Worm (Caenorhabditis elegans) whole organism, L3 larva: ENCODE results near the gene F38A5.2.
A peak's percentile ranks its signal among the peaks of the same experiment; 100 is the strongest.

Source experiments
- R02D3.7 ChIP-seq: fragments of 150-350 bp; optimal IDR thresholded peaks from 2 replicates; lab custom pipeline; 2014; ENCODE audit warnings: missing biosample characterization, missing genetic modification characterization
- ZK546.5 ChIP-seq: sonication (generic microtip); optimal IDR thresholded peaks from 2 replicates; lab custom pipeline; 2017; ENCODE audit warnings: missing biosample characterization, missing genetic modification characterization
- aly-2 ChIP-seq: fragments of 150-350 bp; optimal IDR thresholded peaks from 2 replicates; lab custom pipeline; 2014; ENCODE audit warnings: missing biosample characterization, missing genetic modification characterization
- ama-1 ChIP-seq: fragments of 150-350 bp; optimal IDR thresholded peaks from 2 replicates; lab custom pipeline; 2018
- ceh-16 ChIP-seq: sonication (generic microtip); optimal IDR thresholded peaks from 2 replicates; lab custom pipeline; 2017; ENCODE audit warnings: missing biosample characterization, missing genetic modification characterization
- ceh-28 ChIP-seq: fragments of 150-350 bp; optimal IDR thresholded peaks from 2 replicates; lab custom pipeline; 2014; ENCODE audit warnings: missing biosample characterization, missing genetic modification reagents, missing genetic modification characterization
- ceh-82 ChIP-seq: fragments of 150-350 bp; optimal IDR thresholded peaks from 2 replicates; lab custom pipeline; 2014; ENCODE audit warnings: missing biosample characterization, missing genetic modification characterization
- ceh-9 ChIP-seq: sonication (generic microtip); optimal IDR thresholded peaks from 2 replicates; lab custom pipeline; 2018; ENCODE audit warnings: missing biosample characterization, missing genetic modification characterization
- daf-12 ChIP-seq: fragments of 150-350 bp; optimal IDR thresholded peaks from 2 replicates; lab custom pipeline; 2014; ENCODE audit warnings: missing biosample characterization, missing genetic modification reagents, missing genetic modification characterization
- egl-27 ChIP-seq: sonication (generic microtip); optimal IDR thresholded peaks from 4 replicates; lab custom pipeline; 2017; ENCODE audit warnings: missing biosample characterization, missing genetic modification reagents, missing genetic modification characterization
- egl-5 ChIP-seq: fragments of 150-350 bp; optimal IDR thresholded peaks from 2 replicates; lab custom pipeline; 2017; ENCODE audit warnings: missing biosample characterization, missing genetic modification reagents, missing genetic modification characterization, inconsistent platforms
- elt-2 ChIP-seq: sonication (generic microtip); optimal IDR thresholded peaks from 2 replicates; lab custom pipeline; 2016; ENCODE audit warnings: missing genetic modification reagents, mild to moderate bottlenecking, missing genetic modification characterization, missing compliant biosample characterization
- elt-3 ChIP-seq, 3 experiments: fragments of 150-350 bp in 1 of 3; sonication (generic microtip) in 2 of 3; optimal IDR thresholded peaks; 2 replicates in 2 of 3; 4 replicates in 1 of 3; lab custom pipeline; 2014 to 2017; ENCODE audit warnings: missing biosample characterization in 3 of 3, missing genetic modification characterization in 3 of 3
- eor-1 ChIP-seq, 2 experiments: fragments of 150-350 bp; optimal IDR thresholded peaks; 2 replicates each; lab custom pipeline; 2014 to 2018; ENCODE audit warnings: missing biosample characterization in 2 of 2, missing genetic modification characterization in 2 of 2
- fkh-10 ChIP-seq: sonication (generic microtip); optimal IDR thresholded peaks from 2 replicates; lab custom pipeline; 2017; ENCODE audit warnings: missing biosample characterization, missing genetic modification reagents, missing genetic modification characterization
- fkh-2 ChIP-seq: fragments of 150-350 bp; optimal IDR thresholded peaks from 2 replicates; lab custom pipeline; 2014; ENCODE audit warnings: missing biosample characterization, missing genetic modification reagents, missing genetic modification characterization
- fos-1 ChIP-seq: fragments of 150-350 bp; optimal IDR thresholded peaks from 2 replicates; lab custom pipeline; 2014; ENCODE audit warnings: missing biosample characterization, missing genetic modification characterization
- hmg-11 ChIP-seq: sonication (generic microtip); optimal IDR thresholded peaks from 2 replicates; lab custom pipeline; 2016; ENCODE audit warnings: missing genetic modification characterization, missing compliant biosample characterization
- jun-1 ChIP-seq: fragments of 150-350 bp; optimal IDR thresholded peaks from 2 replicates; lab custom pipeline; 2014; ENCODE audit warnings: missing biosample characterization, missing genetic modification reagents, missing genetic modification characterization
- lin-15B ChIP-seq: fragments of 150-350 bp; optimal IDR thresholded peaks from 2 replicates; lab custom pipeline; 2014; ENCODE audit warnings: missing biosample characterization, missing genetic modification characterization
- lin-39 ChIP-seq: fragments of 150-350 bp; optimal IDR thresholded peaks from 2 replicates; lab custom pipeline; 2018; ENCODE audit warnings: missing biosample characterization, missing genetic modification reagents, missing genetic modification characterization
- lsy-12 ChIP-seq: sonication (generic microtip); optimal IDR thresholded peaks from 2 replicates; lab custom pipeline; 2016; ENCODE audit warnings: mild to moderate bottlenecking, missing genetic modification characterization, missing compliant biosample characterization
- mdl-1 ChIP-seq: fragments of 150-350 bp; optimal IDR thresholded peaks from 2 replicates; lab custom pipeline; 2014; ENCODE audit warnings: missing biosample characterization, missing genetic modification characterization
- mml-1 ChIP-seq: fragments of 150-350 bp; sonication (generic microtip); optimal IDR thresholded peaks from 3 replicates; lab custom pipeline; 2014; ENCODE audit warnings: missing biosample characterization, missing genetic modification characterization
- nfya-1 ChIP-seq: sonication (generic microtip); optimal IDR thresholded peaks from 2 replicates; lab custom pipeline; 2017; ENCODE audit warnings: missing genetic modification characterization, mild to moderate bottlenecking, missing compliant biosample characterization, antibody characterized with exemption, moderate library complexity; ENCODE audit not compliant: insufficient read depth
- nhr-11 ChIP-seq: fragments of 150-350 bp; optimal IDR thresholded peaks from 2 replicates; lab custom pipeline; 2014; ENCODE audit warnings: missing biosample characterization, missing genetic modification characterization
- nhr-12 ChIP-seq: fragments of 150-350 bp; optimal IDR thresholded peaks from 2 replicates; lab custom pipeline; 2014; ENCODE audit warnings: missing biosample characterization, missing genetic modification characterization
- nhr-23 ChIP-seq: fragments of 150-350 bp; optimal IDR thresholded peaks from 2 replicates; lab custom pipeline; 2014; ENCODE audit warnings: missing biosample characterization, missing genetic modification reagents, missing genetic modification characterization
- nhr-237 ChIP-seq: fragments of 150-350 bp; optimal IDR thresholded peaks from 2 replicates; lab custom pipeline; 2014; ENCODE audit warnings: missing biosample characterization, missing genetic modification characterization
- nhr-25 ChIP-seq: sonication (generic microtip); optimal IDR thresholded peaks from 2 replicates; lab custom pipeline; 2017; ENCODE audit warnings: missing biosample characterization, missing genetic modification characterization
- nhr-28 ChIP-seq: fragments of 150-350 bp; optimal IDR thresholded peaks from 2 replicates; lab custom pipeline; 2014; ENCODE audit warnings: missing biosample characterization, missing genetic modification characterization
- nhr-43 ChIP-seq: sonication (generic microtip); optimal IDR thresholded peaks from 2 replicates; lab custom pipeline; 2016; ENCODE audit warnings: mild to moderate bottlenecking, missing genetic modification characterization, missing compliant biosample characterization; ENCODE audit not compliant: poor library complexity, severe bottlenecking
- nhr-67 ChIP-seq: fragments of 150-350 bp; optimal IDR thresholded peaks from 2 replicates; lab custom pipeline; 2014; ENCODE audit warnings: missing biosample characterization, missing genetic modification characterization
- nhr-76 ChIP-seq: fragments of 150-350 bp; sonication (generic microtip); optimal IDR thresholded peaks from 5 replicates; lab custom pipeline; 2014; ENCODE audit warnings: missing biosample characterization, missing genetic modification characterization
- nhr-77 ChIP-seq: fragments of 150-350 bp; optimal IDR thresholded peaks from 2 replicates; lab custom pipeline; 2014; ENCODE audit warnings: missing biosample characterization, missing genetic modification characterization
- pha-4 ChIP-seq: fragments of 150-350 bp; optimal IDR thresholded peaks from 2 replicates; lab custom pipeline; 2014; ENCODE audit warnings: missing biosample characterization, missing genetic modification reagents, missing genetic modification characterization
- pqm-1 ChIP-seq: fragments of 150-350 bp; optimal IDR thresholded peaks from 2 replicates; lab custom pipeline; 2017; ENCODE audit warnings: missing biosample characterization, missing genetic modification characterization, inconsistent platforms
- sea-2 ChIP-seq: fragments of 150-350 bp; sonication (generic microtip); optimal IDR thresholded peaks from 4 replicates; lab custom pipeline; 2014; ENCODE audit warnings: missing biosample characterization, missing genetic modification reagents, missing genetic modification characterization
- skn-1 ChIP-seq: fragments of 150-350 bp; optimal IDR thresholded peaks from 2 replicates; lab custom pipeline; 2014; ENCODE audit warnings: missing biosample characterization, missing genetic modification characterization
- snpc-4 ChIP-seq: fragments of 150-350 bp; optimal IDR thresholded peaks from 2 replicates; lab custom pipeline; 2014; ENCODE audit warnings: missing biosample characterization, missing genetic modification characterization
- tbx-2 ChIP-seq: sonication (generic microtip); optimal IDR thresholded peaks from 2 replicates; lab custom pipeline; 2016; ENCODE audit warnings: mild to moderate bottlenecking, missing genetic modification characterization, missing compliant biosample characterization
- unc-39 ChIP-seq: sonication (generic microtip); optimal IDR thresholded peaks from 4 replicates; lab custom pipeline; 2017; ENCODE audit warnings: missing biosample characterization, missing genetic modification characterization
- unc-62 ChIP-seq: fragments of 150-350 bp; sonication (generic microtip); optimal IDR thresholded peaks from 4 replicates; lab custom pipeline; 2014; ENCODE audit warnings: missing biosample characterization, missing genetic modification reagents, missing genetic modification characterization
- zag-1 ChIP-seq: fragments of 150-350 bp; optimal IDR thresholded peaks from 2 replicates; lab custom pipeline; 2014; ENCODE audit warnings: missing biosample characterization, missing genetic modification characterization
- ztf-4 ChIP-seq: fragments of 150-350 bp; optimal IDR thresholded peaks from 2 replicates; lab custom pipeline; 2014; ENCODE audit warnings: missing biosample characterization, missing genetic modification characterization

Gene F38A5.2

DNA sequence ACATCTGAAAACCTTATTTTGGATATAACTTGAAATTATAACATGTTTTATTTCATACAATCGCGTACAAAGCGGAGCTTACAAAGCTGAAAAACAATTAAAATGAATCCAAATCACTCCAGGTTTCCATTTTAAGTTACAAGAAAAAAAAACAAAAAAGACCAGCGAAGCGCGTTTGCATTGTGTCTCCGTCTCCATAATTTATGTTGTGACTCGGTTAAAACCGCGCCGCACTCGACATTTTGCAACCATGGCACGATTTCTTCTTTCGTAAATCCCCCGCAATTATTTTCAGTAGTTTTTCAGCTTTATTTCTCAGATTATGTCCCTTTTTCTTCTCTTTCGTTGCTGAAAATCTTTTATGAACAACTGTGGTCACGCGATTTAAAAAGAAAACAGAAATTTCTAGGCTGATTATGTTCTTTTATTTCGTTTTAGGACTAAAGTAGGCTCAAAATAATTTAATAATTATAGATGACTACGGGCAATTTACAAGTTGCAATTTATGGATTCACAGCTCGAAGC lies at the start of gene F38A5.2, which contains the start of gene dnj-11:
TSS of gene F38A5.2 (minus strand) at position 4 of the 525 bp plus-strand sequence.
TSS of gene dnj-11 (plus strand) at position 475 of the 525 bp plus-strand sequence.
- TF ChIP-seq egl-5 (tag; lab: Kevin White, UChicago) (peak; percentile 71), hmg-11 (peak; percentile 76), lin-15B (tag; lab: Kevin White, UChicago) (peak; percentile 94), nhr-77 (no peak), lin-39 (tag; lab: Kevin White, UChicago) (peak; percentile 64), nhr-11 (tag; lab: Kevin White, UChicago) (no peak), snpc-4 (tag; lab: Kevin White, UChicago) (peak; percentile 82), ceh-16 (tag; lab: Kevin White, UChicago) (no peak), jun-1 (tag; lab: Kevin White, UChicago) (peak; percentile 34), ceh-28 (tag; lab: Kevin White, UChicago) (peak; percentile 18), nhr-43 (tag; lab: Kevin White, UChicago) (peak; percentile 69), elt-3 (tag; optimal IDR thresholded peaks at IDR 0.05; lab: Kevin White, UChicago) (no peak), lsy-12 (tag; lab: Kevin White, UChicago) (peak; percentile 27), fkh-10 (peak; percentile 44), pha-4 (peak; percentile 97), fkh-2 (tag; lab: Kevin White, UChicago) (no peak), ZK546.5 (tag; lab: Kevin White, UChicago) (no peak), nhr-25 (peak; percentile 89), nhr-23 (tag; lab: Kevin White, UChicago) (peak; percentile 85), R02D3.7 (peak; percentile 68), skn-1 (tag; lab: Kevin White, UChicago) (peak; percentile 83), nfya-1 (peak; percentile 86), pqm-1 (tag; lab: Kevin White, UChicago) (peak; percentile 62), mml-1 (tag; lab: Kevin White, UChicago) (no peak), elt-2 (peak; percentile 28), unc-62 (GFP tag; lab: Kevin White, UChicago) (no peak)

DNA sequence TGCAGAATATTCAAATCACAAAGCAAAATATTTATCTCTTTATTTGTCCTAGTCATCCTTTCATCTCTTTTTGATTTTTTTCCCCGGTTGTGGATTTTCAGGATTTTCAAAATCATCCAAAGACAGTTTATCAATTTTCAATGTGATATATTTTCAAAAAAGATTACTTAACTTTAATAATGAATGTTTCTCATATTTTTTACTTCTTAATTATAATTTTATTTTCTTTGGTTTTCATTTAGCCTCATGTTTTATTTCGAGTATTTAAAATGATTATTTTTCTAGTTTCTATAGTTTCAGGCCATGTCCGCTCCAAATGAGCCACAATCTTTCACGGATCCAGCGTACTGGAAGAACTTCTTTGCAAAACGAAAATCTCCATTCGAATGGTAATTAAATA lies 49.6 kb upstream of the F38A5.2 start, which contains the start of gene metl-13:
TSS of gene metl-13 (plus strand) at position 301 of the 400 bp plus-strand sequence.
- TF ChIP-seq egl-27 = no peak

DNA sequence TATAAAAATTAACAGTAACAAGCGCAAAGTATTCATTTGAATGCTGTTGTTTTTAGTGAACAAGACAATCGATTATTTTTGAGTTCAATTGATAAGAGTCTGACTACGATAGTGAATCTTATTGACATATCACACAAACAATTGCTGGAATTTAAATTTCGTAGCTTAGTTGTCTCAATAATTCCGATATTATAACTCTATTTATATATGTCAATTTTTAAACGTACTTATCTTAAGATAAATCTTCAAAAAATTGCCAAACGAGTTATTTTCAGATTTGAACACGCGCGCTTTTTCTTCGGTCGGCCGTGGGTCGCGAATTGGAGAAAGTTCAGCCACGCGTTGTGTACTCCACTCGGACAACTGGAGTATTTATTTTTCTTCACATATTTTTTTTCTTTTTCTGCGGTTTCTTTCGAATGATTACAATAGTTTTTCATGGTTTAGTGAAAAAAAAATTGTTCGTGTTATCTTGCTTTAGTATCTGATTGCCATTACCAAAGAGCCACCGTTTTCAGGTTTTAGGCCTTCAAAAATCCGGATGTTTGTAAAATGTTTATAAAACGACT lies 46.6 kb upstream of the F38A5.2 start, which contains the start of the genes cest-5.1 and C01B10.9:
TSS of gene cest-5.1 (minus strand) at position 51 of the 569 bp plus-strand sequence.
TSS of gene C01B10.9 (plus strand) at position 519 of the 569 bp plus-strand sequence.
- TF ChIP-seq pha-4 (peak; percentile 78), egl-27 (no peak), daf-12 (tag; lab: Kevin White, UChicago) (no peak), fkh-10 (no peak), ceh-82 (tag; lab: Kevin White, UChicago) (no peak), nhr-76 (tag; lab: Kevin White, UChicago) (no peak), nhr-25 (no peak), pqm-1 (tag; lab: Kevin White, UChicago) (peak; percentile 18), nhr-28 (tag; lab: Kevin White, UChicago) (no peak), tbx-2 (tag; lab: Kevin White, UChicago) (no peak), skn-1 (tag; lab: Kevin White, UChicago) (no peak), R02D3.7 (peak; percentile 53), nhr-237 (no peak), fkh-2 (tag; lab: Kevin White, UChicago) (no peak), nhr-43 (tag; lab: Kevin White, UChicago) (peak; percentile 91), nhr-12 (no peak), fos-1 (tag; lab: Kevin White, UChicago) (no peak), ceh-9 (no peak), elt-2 (peak; percentile 49), sea-2 (GFP tag; lab: Kevin White, UChicago) (no peak), nhr-77 (no peak), nhr-11 (tag; lab: Kevin White, UChicago) (no peak), snpc-4 (tag; lab: Kevin White, UChicago) (peak; percentile 31), ztf-4 (tag; lab: Kevin White, UChicago) (no peak), mml-1 (tag; lab: Kevin White, UChicago) (no peak), ZK546.5 (tag; lab: Kevin White, UChicago) (no peak), ama-1 (lab: Kevin White, UChicago) (no peak), egl-5 (tag; lab: Kevin White, UChicago) (no peak), hmg-11 (peak; percentile 25), eor-1 (tag; optimal IDR thresholded peaks at IDR 0.05; lab: Kevin White, UChicago) (no peak), nhr-23 (tag; lab: Kevin White, UChicago) (no peak), lin-39 (tag; lab: Kevin White, UChicago) (no peak), ceh-28 (tag; lab: Kevin White, UChicago) (peak; percentile 37), nfya-1 (peak; percentile 80), unc-39 (tag; lab: Kevin White, UChicago) (no peak), zag-1 (tag; lab: Kevin White, UChicago) (no peak), elt-3 (tag; optimal IDR thresholded peaks at IDR 0.05; lab: Kevin White, UChicago) (no peak), unc-62 (GFP tag; lab: Kevin White, UChicago) (no peak), jun-1 (tag; lab: Kevin White, UChicago) (no peak), aly-2 (no peak), nhr-67 (tag; lab: Kevin White, UChicago) (no peak), mdl-1 (no peak)
